Worm (Caenorhabditis elegans) whole organism, L1 larva: ENCODE measurements around the gene frm-2.

ENCODE experiments used
- C04F5.9 ChIP-seq: sonication (generic microtip); optimal IDR thresholded peaks from 2 replicates; lab custom pipeline; 2016; ENCODE audit warnings: missing genetic modification characterization, missing compliant biosample characterization
- C16A3.4 ChIP-seq: fragments of 150-350 bp; optimal IDR thresholded peaks from 2 replicates; lab custom pipeline; 2014; ENCODE audit warnings: missing biosample characterization, missing genetic modification characterization
- C34B4.2 ChIP-seq: sonication (generic microtip); optimal IDR thresholded peaks from 2 replicates; lab custom pipeline; 2017; ENCODE audit warnings: mild to moderate bottlenecking, missing genetic modification characterization, missing compliant biosample characterization
- alr-1 ChIP-seq: fragments of 200-800 bp; sonication (Bioruptor generic); optimal IDR thresholded peaks from 2 replicates; lab custom pipeline; 2018; ENCODE audit warnings: borderline replicate concordance, mild to moderate bottlenecking, missing genetic modification characterization, missing compliant biosample characterization
- ama-1 ChIP-seq: fragments of 150-350 bp; optimal IDR thresholded peaks from 2 replicates; lab custom pipeline; 2014
- ceh-82 ChIP-seq, 3 experiments: fragments of 150-350 bp in 1 of 3; sonication (generic microtip) in 2 of 3; optimal IDR thresholded peaks; 2 replicates each; lab custom pipeline; 2014 to 2017; ENCODE audit warnings: missing biosample characterization in 3 of 3, missing genetic modification characterization in 3 of 3
- ceh-88 ChIP-seq: fragments of 200-800 bp; sonication (Bioruptor generic); IDR thresholded peaks from 2 replicates; pipeline ENCODE4 v1.3.6; 2022; ENCODE audit warnings: missing genetic modification characterization, missing compliant biosample characterization
- ces-1 ChIP-seq: fragments of 150-350 bp; optimal IDR thresholded peaks from 2 replicates; lab custom pipeline; 2014; ENCODE audit warnings: missing biosample characterization, missing genetic modification reagents, missing genetic modification characterization
- dpl-1 ChIP-seq, 3 experiments: fragments of 150-350 bp in 2 of 3; sonication (generic microtip) in 1 of 3; optimal IDR thresholded peaks; 2 replicates each; lab custom pipeline; 2014 to 2017; ENCODE audit warnings: missing biosample characterization in 3 of 3, missing genetic modification characterization in 3 of 3, missing genetic modification reagents in 3 of 3
- egl-13 ChIP-seq: sonication (generic microtip); optimal IDR thresholded peaks from 2 replicates; lab custom pipeline; 2016; ENCODE audit warnings: missing genotype, missing genetic modification reagents, missing genetic modification characterization, missing compliant biosample characterization
- egl-27 ChIP-seq, 2 experiments: fragments of 150-350 bp in 1 of 2; sonication (generic microtip); optimal IDR thresholded peaks; 3 replicates each; lab custom pipeline; 2017 to 2018; ENCODE audit warnings: missing biosample characterization in 2 of 2, missing genetic modification characterization in 2 of 2, missing genetic modification reagents in 2 of 2
- elt-2 ChIP-seq: sonication (generic microtip); optimal IDR thresholded peaks from 2 replicates; lab custom pipeline; 2016; ENCODE audit warnings: missing genetic modification characterization, mild to moderate bottlenecking, inconsistent platforms, missing compliant biosample characterization, missing genetic modification reagents
- ets-5 ChIP-seq: fragments of 200-800 bp; sonication (Bioruptor generic); IDR thresholded peaks from 2 replicates; pipeline ENCODE4 v1.3.6; 2022; ENCODE audit warnings: missing genetic modification characterization, missing compliant biosample characterization
- hlh-4 ChIP-seq: sonication (generic microtip); optimal IDR thresholded peaks from 2 replicates; lab custom pipeline; 2016; ENCODE audit warnings: mild to moderate bottlenecking, missing genetic modification characterization, missing compliant biosample characterization
- hpl-2 ChIP-seq: fragments of 150-350 bp; optimal IDR thresholded peaks from 2 replicates; lab custom pipeline; 2014; ENCODE audit warnings: missing biosample characterization, missing genetic modification reagents, missing genetic modification characterization
- irx-1 ChIP-seq: sonication (generic microtip); optimal IDR thresholded peaks from 2 replicates; lab custom pipeline; 2016; ENCODE audit warnings: missing genetic modification characterization, missing compliant biosample characterization
- isw-1 ChIP-seq: fragments of 200-800 bp; sonication (Bioruptor generic); IDR thresholded peaks from 2 replicates; pipeline ENCODE4 v1.3.6; 2022; ENCODE audit warnings: missing genetic modification characterization, missing compliant biosample characterization
- lin-13 ChIP-seq: fragments of 150-350 bp; optimal IDR thresholded peaks from 2 replicates; lab custom pipeline; 2014; ENCODE audit warnings: missing biosample characterization, missing genetic modification reagents, missing genetic modification characterization
- lin-14 ChIP-seq: fragments of 200-800 bp; sonication (Bioruptor generic); optimal IDR thresholded peaks from 2 replicates; lab custom pipeline; 2018; ENCODE audit warnings: mild to moderate bottlenecking, missing genetic modification characterization, moderate library complexity, missing compliant biosample characterization
- lin-35 ChIP-seq, 2 experiments: fragments of 150-350 bp; optimal IDR thresholded peaks; 2 replicates each; lab custom pipeline; 2014; ENCODE audit warnings: missing biosample characterization in 2 of 2, missing genetic modification characterization in 2 of 2, missing genetic modification reagents in 2 of 2
- lin-39 ChIP-seq: fragments of 150-350 bp; optimal IDR thresholded peaks from 2 replicates; lab custom pipeline; 2014; ENCODE audit warnings: missing biosample characterization, missing genetic modification reagents, missing genetic modification characterization
- lsy-2 ChIP-seq, 2 experiments: fragments of 150-350 bp; optimal IDR thresholded peaks; 2 replicates each; lab custom pipeline; 2014; ENCODE audit warnings: missing biosample characterization in 2 of 2, missing genetic modification characterization in 2 of 2
- mab-9 ChIP-seq: fragments of 200-800 bp; sonication (Bioruptor generic); IDR thresholded peaks from 2 replicates; pipeline ENCODE4 v1.3.6; 2022; ENCODE audit warnings: missing genetic modification reagents, missing genetic modification characterization, missing compliant biosample characterization
- mep-1 ChIP-seq: fragments of 150-350 bp; optimal IDR thresholded peaks from 2 replicates; lab custom pipeline; 2014; ENCODE audit warnings: missing biosample characterization, missing genetic modification characterization
- nhr-11 ChIP-seq: fragments of 150-350 bp; optimal IDR thresholded peaks from 2 replicates; lab custom pipeline; 2014; ENCODE audit warnings: missing biosample characterization, missing genetic modification characterization
- nhr-12 ChIP-seq: sonication (generic microtip); optimal IDR thresholded peaks from 2 replicates; lab custom pipeline; 2017; ENCODE audit warnings: missing biosample characterization, missing genetic modification characterization
- nhr-19 ChIP-seq: fragments of 200-800 bp; sonication (Bioruptor generic); conservative IDR thresholded peaks from 2 replicates; pipeline ENCODE4 v1.3.6; 2022; ENCODE audit warnings: missing genetic modification characterization, missing compliant biosample characterization
- nhr-20 ChIP-seq: sonication (generic microtip); optimal IDR thresholded peaks from 2 replicates; lab custom pipeline; 2016; ENCODE audit warnings: mild to moderate bottlenecking, missing genetic modification characterization, missing compliant biosample characterization
- nhr-237 ChIP-seq: fragments of 150-350 bp; optimal IDR thresholded peaks from 2 replicates; lab custom pipeline; 2014; ENCODE audit warnings: missing biosample characterization, missing genetic modification characterization
- nhr-28 ChIP-seq: fragments of 150-350 bp; optimal IDR thresholded peaks from 2 replicates; lab custom pipeline; 2014; ENCODE audit warnings: missing biosample characterization, missing genetic modification characterization
- nhr-47 ChIP-seq: sonication (generic microtip); optimal IDR thresholded peaks from 2 replicates; lab custom pipeline; 2016; ENCODE audit warnings: mild to moderate bottlenecking, missing genetic modification characterization, moderate library complexity, missing compliant biosample characterization
- nhr-71 ChIP-seq: sonication (generic microtip); optimal IDR thresholded peaks from 2 replicates; lab custom pipeline; 2016; ENCODE audit warnings: mild to moderate bottlenecking, missing genetic modification characterization, moderate library complexity, missing compliant biosample characterization
- nhr-85 ChIP-seq: sonication (generic microtip); peaks from one replicate; lab custom pipeline; 2016; ENCODE audit warnings: missing genetic modification characterization, inconsistent platforms, missing compliant biosample characterization
- pax-3 ChIP-seq: fragments of 200-800 bp; sonication (Bioruptor generic); optimal IDR thresholded peaks from 2 replicates; lab custom pipeline; 2018; ENCODE audit warnings: mild to moderate bottlenecking, missing genetic modification characterization, moderate library complexity, missing compliant biosample characterization
- rnt-1 ChIP-seq: sonication (generic microtip); optimal IDR thresholded peaks from 2 replicates; lab custom pipeline; 2016; ENCODE audit warnings: mild to moderate bottlenecking, missing genetic modification characterization, moderate library complexity, missing compliant biosample characterization
- sox-4 ChIP-seq: sonication (generic microtip); optimal IDR thresholded peaks from 2 replicates; lab custom pipeline; 2016; ENCODE audit warnings: missing genetic modification characterization, missing compliant biosample characterization
- swsn-7 ChIP-seq: sonication (generic microtip); optimal IDR thresholded peaks from 2 replicates; lab custom pipeline; 2016; ENCODE audit warnings: missing genetic modification characterization, missing compliant biosample characterization
- tbx-2 ChIP-seq: sonication (generic microtip); optimal IDR thresholded peaks from 2 replicates; lab custom pipeline; 2016; ENCODE audit warnings: missing genetic modification characterization, missing compliant biosample characterization
- tlp-1 ChIP-seq: fragments of 150-350 bp; optimal IDR thresholded peaks from 2 replicates; lab custom pipeline; 2014; ENCODE audit warnings: missing biosample characterization, missing genetic modification characterization
- unc-130 ChIP-seq: fragments of 150-350 bp; optimal IDR thresholded peaks from 2 replicates; lab custom pipeline; 2017; ENCODE audit warnings: missing biosample characterization, missing genetic modification characterization, inconsistent platforms
- unc-30 ChIP-seq: sonication (generic microtip); optimal IDR thresholded peaks from 2 replicates; lab custom pipeline; 2017; ENCODE audit warnings: missing biosample characterization, missing genetic modification characterization
- unc-86 ChIP-seq: sonication (generic microtip); optimal IDR thresholded peaks from 2 replicates; lab custom pipeline; 2016; ENCODE audit warnings: missing genetic modification characterization, missing compliant biosample characterization
- vab-15 ChIP-seq: sonication (generic microtip); optimal IDR thresholded peaks from 2 replicates; lab custom pipeline; 2017; ENCODE audit warnings: missing genotype, mild to moderate bottlenecking, missing genetic modification characterization, missing compliant biosample characterization
- zag-1 ChIP-seq: fragments of 150-350 bp; optimal IDR thresholded peaks from 2 replicates; lab custom pipeline; 2014; ENCODE audit warnings: missing biosample characterization, missing genetic modification characterization

Gene frm-2

ce11 chrIII:5988461-5988860, 6.5 kb upstream of the frm-2 start:
- TF ChIP-seq ama-1 (lab: Kevin White, UChicago) = no peak
- TF ChIP-seq vab-15 (tag; lab: Kevin White, UChicago) = no peak
- no peak for TF ChIP-seq hlh-4 (tag; lab: Kevin White, UChicago)
- TF ChIP-seq egl-27 (tag; optimal IDR thresholded peaks at IDR 0.05; lab: Kevin White, UChicago) = no peak
- TF ChIP-seq nhr-11 (tag; lab: Kevin White, UChicago) = no peak
- TF ChIP-seq nhr-237 (tag; lab: Kevin White, UChicago) = no peak
- TF ChIP-seq rnt-1 (tag; lab: Kevin White, UChicago) = no peak
- no peak for TF ChIP-seq isw-1 (GFP tag; lab: Robert Waterston, UW)
- no peak for TF ChIP-seq swsn-7 (tag; lab: Kevin White, UChicago)
- TF ChIP-seq lin-39 (tag; lab: Kevin White, UChicago) = no peak

- TF ChIP-seq unc-86 (no peak), C04F5.9 (tag; lab: Kevin White, UChicago) (no peak), nhr-47 (tag; lab: Kevin White, UChicago) (no peak), ceh-82 (tag; optimal IDR thresholded peaks at IDR 0.05; lab: Kevin White, UChicago) (peak in 1 of 3 experiments; percentile 14), irx-1 (tag; lab: Kevin White, UChicago) (no peak), egl-13 (tag; lab: Kevin White, UChicago) (peak; percentile 9), rnt-1 (tag; lab: Kevin White, UChicago) (peak; percentile 28), lin-35 (GFP tag; optimal IDR thresholded peaks at IDR 0.05; lab: Kevin White, UChicago) (peak in 1 of 2 experiments; percentile 4), C16A3.4 (tag; lab: Kevin White, UChicago) (no peak), sox-4 (tag; lab: Kevin White, UChicago) (no peak), nhr-19 (GFP tag; lab: Robert Waterston, UW) (0 out of 2 replicates have a peak, but pooled peaks have one; percentile 12), pax-3 (tag; lab: Kevin White, UChicago) (no peak), nhr-237 (tag; lab: Kevin White, UChicago) (no peak), nhr-28 (no peak), swsn-7 (tag; lab: Kevin White, UChicago) (no peak), tlp-1 (tag; lab: Kevin White, UChicago) (no peak), dpl-1 (GFP tag; optimal IDR thresholded peaks at IDR 0.05; lab: Kevin White, UChicago) (no peak), lsy-2 (tag; optimal IDR thresholded peaks at IDR 0.05; lab: Kevin White, UChicago) (peak in 1 of 2 experiments; percentile 16), alr-1 (tag; lab: Kevin White, UChicago) (no peak), lin-14 (GFP tag; lab: Kevin White, UChicago) (peak; percentile 50), nhr-71 (tag; lab: Kevin White, UChicago) (peak; percentile 7), zag-1 (tag; lab: Kevin White, UChicago) (no peak), mep-1 (peak; percentile 15), ets-5 (GFP tag; lab: Robert Waterston, UW) (no peak), nhr-20 (tag; lab: Kevin White, UChicago) (no peak), hpl-2 (GFP tag; lab: Kevin White, UChicago) (no peak)
Measured at ce11 chrIII:5988010-5988409, 6.1 kb upstream of the frm-2 start.

ce11 chrIII:5985340-5985739, 3.4 kb upstream of the frm-2 start, which contains the start of gene T04C9.3:
TSS of gene T04C9.3 (plus strand) at chrIII:5985640.
- TF ChIP-seq lin-13 (GFP tag; lab: Kevin White, UChicago) = no peak
- no peak for TF ChIP-seq ces-1 (GFP tag; lab: Kevin White, UChicago)
- TF ChIP-seq lin-35 (GFP tag; optimal IDR thresholded peaks at IDR 0.05; lab: Kevin White, UChicago) = no peak
- no peak for TF ChIP-seq swsn-7 (tag; lab: Kevin White, UChicago)
- TF ChIP-seq nhr-85 (tag; lab: Kevin White, UChicago) = no peak
- no peak for TF ChIP-seq C34B4.2 (tag; lab: Kevin White, UChicago)
- TF ChIP-seq mab-9 (GFP tag; lab: Robert Waterston, UW) = no peak
- TF ChIP-seq elt-2 (tag; lab: Kevin White, UChicago) = no peak
- no peak for TF ChIP-seq ama-1 (lab: Kevin White, UChicago)
- no peak for TF ChIP-seq tlp-1 (tag; lab: Kevin White, UChicago)
- TF ChIP-seq unc-30 (tag; lab: Kevin White, UChicago) = no peak
- no peak for TF ChIP-seq unc-86
- no peak for TF ChIP-seq egl-27 (tag; optimal IDR thresholded peaks at IDR 0.05; lab: Kevin White, UChicago)
- TF ChIP-seq unc-130 (tag; lab: Kevin White, UChicago) = no peak
- TF ChIP-seq lin-39 (tag; lab: Kevin White, UChicago) = no peak
- TF ChIP-seq nhr-47 (tag; lab: Kevin White, UChicago) = no peak
- no peak for TF ChIP-seq ceh-88 (GFP tag; lab: Robert Waterston, UW)
- no peak for TF ChIP-seq nhr-12 (tag; lab: Kevin White, UChicago)
- no peak for TF ChIP-seq tbx-2 (tag; lab: Kevin White, UChicago)
